Fruit fly (Drosophila melanogaster): Measurements from ENCODE around the gene CG9008.
A peak's percentile ranks its signal among the peaks of the same experiment; 100 is the strongest.

DNA sequence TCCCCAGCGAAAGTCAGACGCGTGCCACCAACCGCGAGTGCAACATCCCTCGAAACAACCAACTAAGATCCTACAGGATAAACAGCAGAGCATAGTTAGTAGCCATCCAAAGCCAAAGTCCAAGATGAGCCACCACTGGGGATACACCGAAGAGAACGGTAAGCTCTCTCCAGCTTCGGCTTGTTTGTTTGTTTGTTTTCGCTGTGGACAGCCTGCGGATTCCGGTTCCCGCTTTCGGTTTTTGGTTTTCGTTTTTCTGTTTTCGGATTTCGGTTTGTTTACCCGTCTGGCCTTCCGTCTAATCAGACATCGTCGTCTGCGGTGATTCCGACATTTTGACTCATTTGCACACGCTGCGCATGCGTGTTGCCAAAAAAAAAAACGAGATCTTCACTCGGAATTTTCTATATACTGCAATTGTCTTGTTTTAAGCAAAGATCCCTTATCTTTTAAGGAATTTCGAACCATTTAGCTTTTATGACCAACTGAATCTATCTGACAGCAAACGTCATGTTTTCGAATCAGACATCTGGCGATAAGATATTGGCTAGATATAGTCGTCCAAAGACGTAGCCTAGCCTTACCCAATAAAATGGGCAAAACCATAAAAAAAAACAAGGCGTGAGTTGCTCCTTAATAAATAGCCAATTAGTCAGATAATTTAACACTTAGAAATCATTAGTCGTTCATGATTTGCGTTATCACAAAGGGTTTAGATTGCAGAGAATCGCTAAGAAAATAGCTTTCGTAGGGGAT lies 24.0 kb upstream of the CG9008 start:
- TF ChIP-seq CrebA (GFP tag; optimal IDR thresholded peaks at IDR 0.05; ENCODE audit: borderline replicate concordance) (no peak), pan (optimal IDR thresholded peaks at IDR 0.05) (no peak), usp (GFP tag; optimal IDR thresholded peaks at IDR 0.05) (no peak), Dif (GFP tag; optimal IDR thresholded peaks at IDR 0.05; ENCODE audit: partially characterized antibody) (no peak), brk (GFP tag; optimal IDR thresholded peaks at IDR 0.05) (no peak), Dfd (GFP tag; optimal IDR thresholded peaks at IDR 0.05) (no peak), Hr83 (GFP tag; optimal IDR thresholded peaks at IDR 0.05; ENCODE audit: poor library complexity, severe bottlenecking) (no peak), lola (GFP tag; optimal IDR thresholded peaks at IDR 0.05) (no peak), fru (GFP tag; optimal IDR thresholded peaks at IDR 0.05) (no peak), Hr78 (GFP tag; optimal IDR thresholded peaks at IDR 0.05) (no peak), psq (GFP tag; optimal IDR thresholded peaks at IDR 0.05) (no peak), br (GFP tag; optimal IDR thresholded peaks at IDR 0.05) (peak; percentile 44), Vsx2 (GFP tag; optimal IDR thresholded peaks at IDR 0.05; ENCODE audit: partially characterized antibody) (no peak), CG32264 (GFP tag; optimal IDR thresholded peaks at IDR 0.05) (no peak)
